In genomic region chrIII:9824330-9824934, ce11 we compare ENCODE assay signal across 1 worm cellular context.
TF ChIP-seq lines count a peak whose summit lies in the region.

lin-52 (minus strand) TSS chrIII:9824750.

TF ChIP-seq in whole organism, L4 larva, 104 proteins besides CTCF, POLR2A, EP300 and RAD21 (continued from another document):
- TF ChIP-seq lir-3 (tag; optimal IDR thresholded peaks at IDR 0.05; lab: Kevin White, UChicago): no peak
- no peak for TF ChIP-seq ceh-62 (tag; optimal IDR thresholded peaks at IDR 0.05; lab: Kevin White, UChicago)
- no peak for TF ChIP-seq aly-2 (tag; optimal IDR thresholded peaks at IDR 0.05; lab: Kevin White, UChicago)
- TF ChIP-seq nhr-102 (tag; optimal IDR thresholded peaks at IDR 0.05; lab: Kevin White, UChicago): peak; percentile 50
- TF ChIP-seq F10B5.3 (tag; optimal IDR thresholded peaks at IDR 0.05; lab: Kevin White, UChicago): no peak
- TF ChIP-seq dmd-8 (GFP tag; IDR thresholded peaks at IDR 0.05; lab: Robert Waterston, UW): no peak
